Fruit fly (Drosophila melanogaster): ENCODE data around the gene FeCH.

- TF ChIP-seq Dll (optimal IDR thresholded peaks at IDR 0.05) (no peak), CG8478 (optimal IDR thresholded peaks at IDR 0.05) (no peak)
These were observed 12.1 kb upstream of the FeCH start for dm6 chr3R:31824200-31824599.

All from whole organism.